Worm (Caenorhabditis elegans) whole organism, mixed stage, embryonic: ENCODE measurements around the gene F47B7.5.

Experiments
- bed-3 ChIP-seq: fragments of 200-800 bp; sonication (Bioruptor generic); optimal IDR thresholded peaks from 3 replicates; lab custom pipeline; 2018; ENCODE audit warnings: mild to moderate bottlenecking, missing genetic modification characterization, moderate library complexity, missing compliant biosample characterization
- blmp-1 ChIP-seq: fragments of 150-350 bp; optimal IDR thresholded peaks from 2 replicates; lab custom pipeline; 2014; ENCODE audit warnings: missing biosample characterization, missing genetic modification characterization
- ceh-39 ChIP-seq: fragments of 150-350 bp; optimal IDR thresholded peaks from 2 replicates; lab custom pipeline; 2014; ENCODE audit warnings: missing biosample characterization, missing genetic modification characterization
- ceh-43 ChIP-seq: fragments of 200-800 bp; sonication (Bioruptor generic); optimal IDR thresholded peaks from 2 replicates; lab custom pipeline; 2018; ENCODE audit warnings: mild to moderate bottlenecking, missing genetic modification characterization, moderate library complexity, missing compliant biosample characterization
- ceh-83 ChIP-seq: fragments of 200-800 bp; sonication (Bioruptor generic); optimal IDR thresholded peaks from 2 replicates; lab custom pipeline; 2018; ENCODE audit warnings: mild to moderate bottlenecking, missing genetic modification characterization, missing compliant biosample characterization
- ces-1 ChIP-seq: fragments of 150-350 bp; optimal IDR thresholded peaks from 2 replicates; lab custom pipeline; 2014; ENCODE audit warnings: missing biosample characterization, missing genetic modification reagents, missing genetic modification characterization
- cnd-1 ChIP-seq: fragments of 200-800 bp; sonication (Bioruptor generic); optimal IDR thresholded peaks from 2 replicates; lab custom pipeline; 2018; ENCODE audit warnings: mild to moderate bottlenecking, missing genetic modification characterization, missing compliant biosample characterization
- drap-1 ChIP-seq: fragments of 200-800 bp; sonication (Bioruptor generic); optimal IDR thresholded peaks from 3 replicates; lab custom pipeline; 2018; ENCODE audit warnings: mild to moderate bottlenecking, missing genetic modification characterization, missing compliant biosample characterization
- elt-1 ChIP-seq: sonication (generic microtip); optimal IDR thresholded peaks from 2 replicates; lab custom pipeline; 2017; ENCODE audit warnings: missing genetic modification characterization, mild to moderate bottlenecking, missing compliant biosample characterization, antibody characterized with exemption, moderate library complexity, borderline replicate concordance; ENCODE audit not compliant: insufficient read depth
- elt-3 ChIP-seq: fragments of 150-350 bp; optimal IDR thresholded peaks from 2 replicates; lab custom pipeline; 2014; ENCODE audit warnings: missing biosample characterization, missing genetic modification characterization
- ham-2 ChIP-seq: fragments of 200-800 bp; sonication (Bioruptor generic); optimal IDR thresholded peaks from 2 replicates; lab custom pipeline; 2018; ENCODE audit warnings: mild to moderate bottlenecking, missing genetic modification characterization, missing compliant biosample characterization
- hlh-1 ChIP-seq: fragments of 150-350 bp; optimal IDR thresholded peaks from 2 replicates; lab custom pipeline; 2014; ENCODE audit warnings: missing biosample characterization, missing genetic modification reagents, missing genetic modification characterization
- lin-13 ChIP-seq: fragments of 150-350 bp; optimal IDR thresholded peaks from 2 replicates; lab custom pipeline; 2014; ENCODE audit warnings: missing biosample characterization, missing genetic modification characterization
- lin-32 ChIP-seq: fragments of 200-800 bp; sonication (Bioruptor generic); optimal IDR thresholded peaks from 2 replicates; lab custom pipeline; 2018; ENCODE audit warnings: mild to moderate bottlenecking, missing genetic modification characterization, missing compliant biosample characterization
- lsy-2 ChIP-seq: fragments of 150-350 bp; optimal IDR thresholded peaks from 2 replicates; lab custom pipeline; 2014; ENCODE audit warnings: missing biosample characterization, missing genetic modification characterization
- mab-5 ChIP-seq: fragments of 150-350 bp; optimal IDR thresholded peaks from 2 replicates; lab custom pipeline; 2014; ENCODE audit warnings: missing biosample characterization, missing genetic modification characterization
- mep-1 ChIP-seq: fragments of 150-350 bp; optimal IDR thresholded peaks from 2 replicates; lab custom pipeline; 2017; ENCODE audit warnings: missing biosample characterization, missing genetic modification reagents, missing genetic modification characterization, inconsistent platforms
- nhr-2 ChIP-seq: fragments of 150-350 bp; optimal IDR thresholded peaks from 2 replicates; lab custom pipeline; 2014; ENCODE audit warnings: missing biosample characterization, missing genetic modification characterization
- nhr-237 ChIP-seq: fragments of 150-350 bp; optimal IDR thresholded peaks from 2 replicates; lab custom pipeline; 2014; ENCODE audit warnings: missing biosample characterization, missing genetic modification characterization
- nhr-28 ChIP-seq: fragments of 150-350 bp; optimal IDR thresholded peaks from 2 replicates; lab custom pipeline; 2014; ENCODE audit warnings: missing biosample characterization, missing genetic modification characterization
- pha-4 ChIP-seq: fragments of 150-350 bp; optimal IDR thresholded peaks from 2 replicates; lab custom pipeline; 2018; ENCODE audit warnings: missing biosample characterization, missing genetic modification reagents, missing genetic modification characterization
- sem-2 ChIP-seq: fragments of 200-800 bp; sonication (Bioruptor generic); optimal IDR thresholded peaks from 2 replicates; lab custom pipeline; 2018; ENCODE audit warnings: mild to moderate bottlenecking, missing genetic modification characterization, missing compliant biosample characterization
- sptf-1 ChIP-seq: sonication (generic microtip); optimal IDR thresholded peaks from 2 replicates; lab custom pipeline; 2017; ENCODE audit warnings: mild to moderate bottlenecking, missing genetic modification characterization, moderate library complexity, missing compliant biosample characterization
- tbx-8 ChIP-seq: fragments of 200-800 bp; sonication (Bioruptor generic); optimal IDR thresholded peaks from 2 replicates; lab custom pipeline; 2018; ENCODE audit warnings: mild to moderate bottlenecking, missing genetic modification characterization, moderate library complexity, missing compliant biosample characterization
- unc-120 ChIP-seq: sonication (generic microtip); optimal IDR thresholded peaks from 2 replicates; lab custom pipeline; 2017; ENCODE audit warnings: missing genetic modification characterization, missing compliant biosample characterization; ENCODE audit not compliant: poor library complexity, severe bottlenecking
- unc-39 ChIP-seq: fragments of 150-350 bp; optimal IDR thresholded peaks from 2 replicates; lab custom pipeline; 2014; ENCODE audit warnings: missing biosample characterization, missing genetic modification characterization
- unc-62 ChIP-seq: fragments of 150-350 bp; optimal IDR thresholded peaks from 2 replicates; lab custom pipeline; 2014; ENCODE audit warnings: missing biosample characterization, missing genetic modification reagents, missing genetic modification characterization
- zip-8 ChIP-seq: fragments of 150-350 bp; optimal IDR thresholded peaks from 2 replicates; lab custom pipeline; 2014; ENCODE audit warnings: missing biosample characterization, missing genetic modification characterization
- ztf-11 ChIP-seq: fragments of 150-350 bp; optimal IDR thresholded peaks from 2 replicates; lab custom pipeline; 2014; ENCODE audit warnings: missing biosample characterization, missing genetic modification characterization

Gene F47B7.5

ce11 chrX:3787431-3788076, 18.9 kb upstream of the F47B7.5 start, which contains the start of gene pmpl-1:
pmpl-1 (plus strand) TSS chrX:3788026.
- peak; percentile 60 for TF ChIP-seq nhr-2 (tag; lab: Kevin White, UChicago)
- TF ChIP-seq pha-4 (tag; lab: Kevin White, UChicago) = no peak
- no peak for TF ChIP-seq bed-3 (GFP tag; lab: Kevin White, UChicago)
- TF ChIP-seq nhr-28 = no peak
- TF ChIP-seq unc-120 (tag; lab: Kevin White, UChicago) = peak; percentile 49
- TF ChIP-seq ceh-83 (GFP tag; lab: Kevin White, UChicago) = no peak
- TF ChIP-seq drap-1 (GFP tag; lab: Kevin White, UChicago) = no peak
- no peak for TF ChIP-seq ztf-11 (tag; lab: Kevin White, UChicago)
- peak; percentile 8 for TF ChIP-seq hlh-1 (tag; lab: Kevin White, UChicago)
- TF ChIP-seq mep-1 = no peak
- peak; percentile 69 for TF ChIP-seq unc-62
- TF ChIP-seq lin-32 = no peak
- TF ChIP-seq ham-2 (GFP tag; lab: Kevin White, UChicago) = peak; percentile 1
- no peak for TF ChIP-seq ceh-43 (GFP tag; lab: Kevin White, UChicago)
- TF ChIP-seq ceh-39 (tag; lab: Kevin White, UChicago) = no peak
- peak; percentile 41 for TF ChIP-seq sptf-1 (tag; lab: Kevin White, UChicago)
- TF ChIP-seq unc-39 (tag; lab: Kevin White, UChicago) = no peak

- TF ChIP-seq elt-3 (no peak), lin-13 (tag; lab: Kevin White, UChicago) (no peak), blmp-1 (no peak), ham-2 (GFP tag; lab: Kevin White, UChicago) (no peak), unc-120 (tag; lab: Kevin White, UChicago) (no peak), pha-4 (tag; lab: Kevin White, UChicago) (no peak), elt-1 (tag; lab: Kevin White, UChicago) (no peak), hlh-1 (tag; lab: Kevin White, UChicago) (peak; percentile 4), zip-8 (tag; lab: Kevin White, UChicago) (no peak)
- TF ChIP-seq, all 35 proteins: peak for 1
These were observed 16.6 kb upstream of the F47B7.5 start for ce11 chrX:3785111-3785808.

ce11 chrX:3783659-3784058, 15.0 kb upstream of the F47B7.5 start:
- TF ChIP-seq hlh-1 (tag; lab: Kevin White, UChicago) = no peak
- TF ChIP-seq unc-62 = no peak
- TF ChIP-seq pha-4 (tag; lab: Kevin White, UChicago) = no peak
- no peak for TF ChIP-seq sem-2 (GFP tag; lab: Kevin White, UChicago)
- TF ChIP-seq drap-1 (GFP tag; lab: Kevin White, UChicago) = no peak
- TF ChIP-seq elt-3 = no peak
- no peak for TF ChIP-seq zip-8 (tag; lab: Kevin White, UChicago)

- TF ChIP-seq lsy-2 (tag; lab: Kevin White, UChicago) (no peak), blmp-1 (no peak), mep-1 (no peak), tbx-8 (GFP tag; lab: Kevin White, UChicago) (no peak), sptf-1 (tag; lab: Kevin White, UChicago) (no peak), lin-13 (tag; lab: Kevin White, UChicago) (no peak), bed-3 (GFP tag; lab: Kevin White, UChicago) (no peak), cnd-1 (tag; lab: Kevin White, UChicago) (no peak), unc-62 (no peak), ces-1 (no peak), nhr-237 (tag; lab: Kevin White, UChicago) (no peak), drap-1 (GFP tag; lab: Kevin White, UChicago) (no peak), lin-32 (no peak), elt-1 (tag; lab: Kevin White, UChicago) (no peak)
- TF ChIP-seq, all 35 proteins: peak for 0
These were observed 12.4 kb upstream of the F47B7.5 start, which contains the start of gene marg-1 for ce11 chrX:3781040-3781439. marg-1 (minus strand) TSS chrX:3781140.

- TF ChIP-seq blmp-1 = peak; percentile 28
- no peak for TF ChIP-seq mab-5 (tag; lab: Kevin White, UChicago)
- no peak for TF ChIP-seq unc-120 (tag; lab: Kevin White, UChicago)
- no peak for TF ChIP-seq lsy-2 (tag; lab: Kevin White, UChicago)
- TF ChIP-seq, all 35 proteins: peak for 1
These were observed 4.6 kb upstream of the F47B7.5 start for ce11 chrX:3773233-3773632.
